Worm (Caenorhabditis elegans) whole organism, L4/young adult: ENCODE measurements around the gene pac-1.

Experiments
- W03F9.2 ChIP-seq: fragments of 150-350 bp; optimal IDR thresholded peaks from 2 replicates; lab custom pipeline; 2014; ENCODE audit warnings: missing biosample characterization, missing genetic modification characterization
- dao-5 ChIP-seq: sonication (generic microtip); optimal IDR thresholded peaks from 2 replicates; lab custom pipeline; 2016; ENCODE audit warnings: missing genotype, missing genetic modification characterization, moderate library complexity, missing compliant biosample characterization
- him-1 ChIP-seq: sonication (generic microtip); optimal IDR thresholded peaks from 2 replicates; lab custom pipeline; 2016; ENCODE audit warnings: missing genotype, missing genetic modification reagents, missing genetic modification characterization, missing compliant biosample characterization

pac-1 gene

ce11 chrIII:8521654-8522392 lies 27.0 kb downstream of the pac-1 start:
- TF ChIP-seq him-1 (tag; lab: Kevin White, UChicago) (no peak), dao-5 (no peak), W03F9.2 (tag; lab: Kevin White, UChicago) (no peak)

- TF ChIP-seq W03F9.2 (tag; lab: Kevin White, UChicago) (no peak), dao-5 (no peak), him-1 (tag; lab: Kevin White, UChicago) (no peak)
Measured at ce11 chrIII:8524773-8525172, 30.0 kb downstream of the pac-1 start, which contains the start of gene idpp-15. TSS of gene idpp-15 (plus strand) at chrIII:8525073.

- TF ChIP-seq dao-5 (no peak), W03F9.2 (tag; lab: Kevin White, UChicago) (no peak), him-1 (tag; lab: Kevin White, UChicago) (no peak)
Measured at ce11 chrIII:8529002-8529401, 34.2 kb downstream of the pac-1 start.

- TF ChIP-seq dao-5 (no peak), W03F9.2 (tag; lab: Kevin White, UChicago) (no peak), him-1 (tag; lab: Kevin White, UChicago) (no peak)
Measured at ce11 chrIII:8529772-8530171, 35.0 kb downstream of the pac-1 start, which contains the start of gene ZC21.10. TSS of gene ZC21.10 (plus strand) at chrIII:8530072.

- TF ChIP-seq him-1 (tag; lab: Kevin White, UChicago): no peak
Measured at ce11 chrIII:8533900-8534299, 39.1 kb downstream of the pac-1 start.

ce11 chrIII:8534647-8535181 lies 39.9 kb downstream of the pac-1 start, which contains the start of gene trp-1:
TSS of gene trp-1 (plus strand) at chrIII:8535131.
- no peak for TF ChIP-seq dao-5
- no peak for TF ChIP-seq W03F9.2 (tag; lab: Kevin White, UChicago)
- TF ChIP-seq him-1 (tag; lab: Kevin White, UChicago): no peak

- TF ChIP-seq W03F9.2 (tag; lab: Kevin White, UChicago): no peak
- TF ChIP-seq dao-5: no peak
- TF ChIP-seq him-1 (tag; lab: Kevin White, UChicago): no peak
Measured at ce11 chrIII:8535445-8535844, 40.6 kb downstream of the pac-1 start.

- no peak for TF ChIP-seq W03F9.2 (tag; lab: Kevin White, UChicago)
- TF ChIP-seq dao-5: no peak
- TF ChIP-seq him-1 (tag; lab: Kevin White, UChicago): no peak
Measured at ce11 chrIII:8545515-8545914, 50.7 kb downstream of the pac-1 start, which contains the start of gene ZC21.6. TSS of gene ZC21.6 (minus strand) at chrIII:8545615.

ce11 chrIII:8551705-8552104 lies 56.9 kb downstream of the pac-1 start:
- TF ChIP-seq him-1 (tag; lab: Kevin White, UChicago): no peak
- no peak for TF ChIP-seq dao-5
- no peak for TF ChIP-seq W03F9.2 (tag; lab: Kevin White, UChicago)

ce11 chrIII:8552125-8552524 lies 57.3 kb downstream of the pac-1 start, which contains the start of gene C02D5.4:
TSS of gene C02D5.4 (plus strand) at chrIII:8552165.
- no peak for TF ChIP-seq dao-5
- no peak for TF ChIP-seq him-1 (tag; lab: Kevin White, UChicago)
- no peak for TF ChIP-seq W03F9.2 (tag; lab: Kevin White, UChicago)

- TF ChIP-seq dao-5 (no peak), him-1 (tag; lab: Kevin White, UChicago) (no peak), W03F9.2 (tag; lab: Kevin White, UChicago) (no peak)
Measured at ce11 chrIII:8554472-8554871, 59.7 kb downstream of the pac-1 start, which contains the start of gene gsto-2. TSS of gene gsto-2 (plus strand) at chrIII:8554772.

ce11 chrIII:8555682-8556081 lies 60.9 kb downstream of the pac-1 start:
- no peak for TF ChIP-seq dao-5
- TF ChIP-seq him-1 (tag; lab: Kevin White, UChicago): no peak
- TF ChIP-seq W03F9.2 (tag; lab: Kevin White, UChicago): no peak

ce11 chrIII:8556836-8557385 lies 62.1 kb downstream of the pac-1 start, which contains the start of gene C02D5.2:
TSS of gene C02D5.2 (plus strand) at chrIII:8557335.
- TF ChIP-seq dao-5 (no peak), W03F9.2 (tag; lab: Kevin White, UChicago) (no peak)

- no peak for TF ChIP-seq dao-5
Measured at ce11 chrIII:8560398-8560797, 65.6 kb downstream of the pac-1 start.
